Fruit fly (Drosophila melanogaster): ENCODE results near the gene CG33270.

Gene CG33270

dm6 chr3L:11549432-11549831 is 29.0 kb downstream of the CG33270 start:
- TF ChIP-seq CG17801 (GFP tag; optimal IDR thresholded peaks at IDR 0.05; ENCODE audit: partially characterized antibody): no peak

dm6 chr3L:11548009-11548408 is 30.4 kb downstream of the CG33270 start:
- TF ChIP-seq CG17801 (GFP tag; optimal IDR thresholded peaks at IDR 0.05; ENCODE audit: partially characterized antibody): no peak

- TF ChIP-seq CG17801 (GFP tag; optimal IDR thresholded peaks at IDR 0.05; ENCODE audit: partially characterized antibody): peak; percentile 84
Measured at dm6 chr3L:11547302-11547994, 31.0 kb downstream of the CG33270 start.

- no peak for TF ChIP-seq CG17801 (GFP tag; optimal IDR thresholded peaks at IDR 0.05; ENCODE audit: partially characterized antibody)
Measured at dm6 chr3L:11543681-11544299, 34.6 kb downstream of the CG33270 start.

dm6 chr3L:11542948-11543347 is 35.5 kb downstream of the CG33270 start:
- no peak for TF ChIP-seq CG17801 (GFP tag; optimal IDR thresholded peaks at IDR 0.05; ENCODE audit: partially characterized antibody)

- no peak for TF ChIP-seq CG17801 (GFP tag; optimal IDR thresholded peaks at IDR 0.05; ENCODE audit: partially characterized antibody)
Measured at dm6 chr3L:11542437-11542836, 36.0 kb downstream of the CG33270 start.

- TF ChIP-seq CG17801 (GFP tag; optimal IDR thresholded peaks at IDR 0.05; ENCODE audit: partially characterized antibody): no peak
Measured at dm6 chr3L:11540330-11540702, 38.1 kb downstream of the CG33270 start.

- no peak for TF ChIP-seq CG17801 (GFP tag; optimal IDR thresholded peaks at IDR 0.05; ENCODE audit: partially characterized antibody)
Measured at dm6 chr3L:11539511-11540329, 38.7 kb downstream of the CG33270 start.

dm6 chr3L:11536767-11537419 is 41.5 kb downstream of the CG33270 start:
- no peak for TF ChIP-seq CG17801 (GFP tag; optimal IDR thresholded peaks at IDR 0.05; ENCODE audit: partially characterized antibody)

- no peak for TF ChIP-seq CG17801 (GFP tag; optimal IDR thresholded peaks at IDR 0.05; ENCODE audit: partially characterized antibody)
Measured at dm6 chr3L:11536132-11536531, 42.3 kb downstream of the CG33270 start.

- TF ChIP-seq CG17801 (GFP tag; optimal IDR thresholded peaks at IDR 0.05; ENCODE audit: partially characterized antibody): peak; percentile 21
Measured at dm6 chr3L:11534391-11535246, 43.8 kb downstream of the CG33270 start.

dm6 chr3L:11533704-11534319 is 44.6 kb downstream of the CG33270 start:
- no peak for TF ChIP-seq CG17801 (GFP tag; optimal IDR thresholded peaks at IDR 0.05; ENCODE audit: partially characterized antibody)

dm6 chr3L:11531994-11532732 is 46.3 kb downstream of the CG33270 start:
- no peak for TF ChIP-seq CG17801 (GFP tag; optimal IDR thresholded peaks at IDR 0.05; ENCODE audit: partially characterized antibody)
